Worm (Caenorhabditis elegans) whole organism, young adult: Measurements from ENCODE around the gene W02F12.4.
A peak's percentile ranks its signal among the peaks of the same experiment; 100 is the strongest.

Experiments used
- B0019.2 ChIP-seq: fragments of 200-800 bp; sonication (Bioruptor generic); conservative IDR thresholded peaks from 2 replicates; pipeline ENCODE4 v1.3.6; 2022; ENCODE audit warnings: missing genetic modification reagents, missing genetic modification characterization, missing compliant biosample characterization
- B0261.1 ChIP-seq: sonication (generic microtip); optimal IDR thresholded peaks from 2 replicates; lab custom pipeline; 2016; ENCODE audit warnings: mild to moderate bottlenecking, missing genetic modification characterization, moderate library complexity, missing compliant biosample characterization
- F22D6.2 ChIP-seq: sonication (generic microtip); optimal IDR thresholded peaks from 2 replicates; lab custom pipeline; 2016; ENCODE audit warnings: mild to moderate bottlenecking, missing genetic modification characterization, missing compliant biosample characterization
- F33H1.4 ChIP-seq: fragments of 200-800 bp; sonication (Bioruptor generic); IDR thresholded peaks from 2 replicates; pipeline ENCODE4 v1.3.6; 2022; ENCODE audit warnings: missing genetic modification reagents, missing genetic modification characterization, missing compliant biosample characterization
- F49E8.2 ChIP-seq: sonication (generic microtip); optimal IDR thresholded peaks from 3 replicates; lab custom pipeline; 2017; ENCODE audit warnings: missing genetic modification characterization, mild to moderate bottlenecking, missing compliant biosample characterization, antibody characterized with exemption, moderate library complexity; ENCODE audit not compliant: insufficient read depth
- F52B5.7 ChIP-seq: sonication (generic microtip); optimal IDR thresholded peaks from 2 replicates; lab custom pipeline; 2016; ENCODE audit warnings: mild to moderate bottlenecking, missing genetic modification characterization, missing compliant biosample characterization
- F55B11.4 ChIP-seq: sonication (generic microtip); optimal IDR thresholded peaks from 2 replicates; lab custom pipeline; 2016; ENCODE audit warnings: missing compliant biosample characterization, missing genetic modification characterization, borderline replicate concordance; ENCODE audit not compliant: insufficient read depth
- K11D2.4 ChIP-seq: fragments of 200-800 bp; sonication (Bioruptor generic); IDR thresholded peaks from 2 replicates; pipeline ENCODE4 v1.3.6; 2022; ENCODE audit warnings: missing genetic modification reagents, missing genetic modification characterization, missing compliant biosample characterization
- K12H6.12 ChIP-seq: fragments of 200-800 bp; sonication (Bioruptor generic); optimal IDR thresholded peaks from 2 replicates; lab custom pipeline; 2018; ENCODE audit warnings: mild to moderate bottlenecking, missing genetic modification characterization, missing compliant biosample characterization
- T07F8.4 ChIP-seq: sonication (generic microtip); optimal IDR thresholded peaks from 2 replicates; lab custom pipeline; 2016; ENCODE audit warnings: mild to moderate bottlenecking, missing genetic modification characterization, moderate library complexity, missing compliant biosample characterization
- Y67H2A.10 ChIP-seq: fragments of 200-800 bp; sonication (Bioruptor generic); conservative IDR thresholded peaks from 2 replicates; pipeline ENCODE4 v1.3.6; 2022; ENCODE audit warnings: missing genetic modification reagents, missing genetic modification characterization, missing compliant biosample characterization
- Y79H2A.3 ChIP-seq: fragments of 200-800 bp; sonication (Bioruptor generic); conservative IDR thresholded peaks from 2 replicates; pipeline ENCODE4 v1.3.6; 2022; ENCODE audit warnings: missing genetic modification reagents, missing genetic modification characterization, missing compliant biosample characterization
- akir-1 ChIP-seq: fragments of 200-800 bp; sonication (Bioruptor generic); optimal IDR thresholded peaks from 2 replicates; lab custom pipeline; 2018; ENCODE audit warnings: mild to moderate bottlenecking, missing genetic modification characterization, moderate library complexity, missing compliant biosample characterization
- atf-7 ChIP-seq: sonication (generic microtip); optimal IDR thresholded peaks from 2 replicates; lab custom pipeline; 2017; ENCODE audit warnings: mild to moderate bottlenecking, missing genetic modification characterization, missing compliant biosample characterization
- athp-1 ChIP-seq: sonication (generic microtip); optimal IDR thresholded peaks from 2 replicates; lab custom pipeline; 2017; ENCODE audit warnings: mild to moderate bottlenecking, missing genetic modification characterization, missing compliant biosample characterization
- attf-3 ChIP-seq: fragments of 200-800 bp; sonication (Bioruptor generic); conservative IDR thresholded peaks from 2 replicates; pipeline ENCODE4 v1.3.6; 2022; ENCODE audit warnings: missing genetic modification reagents, missing genetic modification characterization, missing compliant biosample characterization
- ceh-58 ChIP-seq: fragments of 200-800 bp; sonication (Bioruptor generic); IDR thresholded peaks from 2 replicates; pipeline ENCODE4 v1.3.6; 2022; ENCODE audit warnings: missing genetic modification characterization, missing compliant biosample characterization
- ceh-91 ChIP-seq: fragments of 200-800 bp; sonication (Bioruptor generic); IDR thresholded peaks from 2 replicates; pipeline ENCODE4 v1.3.6; 2022; ENCODE audit warnings: missing genetic modification reagents, missing genetic modification characterization, missing compliant biosample characterization
- dox-1 ChIP-seq: fragments of 200-800 bp; sonication (Bioruptor generic); IDR thresholded peaks from 2 replicates; pipeline ENCODE4 v1.3.6; 2022; ENCODE audit warnings: missing genetic modification reagents, missing genetic modification characterization, missing compliant biosample characterization
- egl-18 ChIP-seq: fragments of 200-800 bp; sonication (Bioruptor generic); IDR thresholded peaks from 2 replicates; pipeline ENCODE4 v1.3.6; 2022; ENCODE audit warnings: missing genetic modification reagents, missing genetic modification characterization, missing compliant biosample characterization
- fkh-3 ChIP-seq: sonication (generic microtip); optimal IDR thresholded peaks from 2 replicates; lab custom pipeline; 2016; ENCODE audit warnings: mild to moderate bottlenecking, missing genetic modification characterization, missing compliant biosample characterization
- hlh-12 ChIP-seq: sonication (generic microtip); optimal IDR thresholded peaks from 2 replicates; lab custom pipeline; 2016; ENCODE audit warnings: missing genetic modification characterization, missing compliant biosample characterization
- hmg-1.2 ChIP-seq: fragments of 200-800 bp; sonication (Bioruptor generic); IDR thresholded peaks from 2 replicates; pipeline ENCODE4 v1.3.6; 2022; ENCODE audit warnings: missing genetic modification reagents, missing genetic modification characterization, missing compliant biosample characterization
- lag-1 ChIP-seq: fragments of 200-800 bp; sonication (Bioruptor generic); IDR thresholded peaks from 2 replicates; pipeline ENCODE4 v1.3.6; 2022; ENCODE audit warnings: missing genetic modification reagents, missing genetic modification characterization, missing compliant biosample characterization
- let-526 ChIP-seq: fragments of 200-800 bp; sonication (Bioruptor generic); IDR thresholded peaks from 2 replicates; pipeline ENCODE4 v1.3.6; 2022; ENCODE audit warnings: missing genetic modification reagents, missing genetic modification characterization, missing compliant biosample characterization
- lin-54 ChIP-seq: fragments of 200-800 bp; sonication (Bioruptor generic); optimal IDR thresholded peaks from 2 replicates; lab custom pipeline; 2018; ENCODE audit warnings: mild to moderate bottlenecking, missing genetic modification characterization, missing compliant biosample characterization
- lsl-1 ChIP-seq: fragments of 200-800 bp; sonication (Bioruptor generic); optimal IDR thresholded peaks from 2 replicates; lab custom pipeline; 2018; ENCODE audit warnings: mild to moderate bottlenecking, missing genetic modification characterization, moderate library complexity, missing compliant biosample characterization
- madf-6 ChIP-seq: fragments of 200-800 bp; sonication (Bioruptor generic); IDR thresholded peaks from 2 replicates; pipeline ENCODE4 v1.3.6; 2022; ENCODE audit warnings: missing genetic modification reagents, missing genetic modification characterization, missing compliant biosample characterization
- madf-8 ChIP-seq: fragments of 200-800 bp; sonication (Bioruptor generic); conservative IDR thresholded peaks from 2 replicates; pipeline ENCODE4 v1.3.6; 2022; ENCODE audit warnings: missing genetic modification reagents, missing genetic modification characterization, missing compliant biosample characterization
- mes-4 ChIP-seq: sonication (generic microtip); optimal IDR thresholded peaks from 2 replicates; lab custom pipeline; 2016; ENCODE audit warnings: missing genotype, missing genetic modification characterization, missing compliant biosample characterization
- nfya-1 ChIP-seq: sonication (generic microtip); optimal IDR thresholded peaks from 2 replicates; lab custom pipeline; 2017; ENCODE audit warnings: antibody characterized with exemption, missing compliant biosample characterization, missing genetic modification characterization, borderline replicate concordance; ENCODE audit not compliant: insufficient read depth
- nfya-2 ChIP-seq: fragments of 200-800 bp; sonication (Bioruptor generic); IDR thresholded peaks from 2 replicates; pipeline ENCODE4 v1.3.6; 2022; ENCODE audit warnings: missing genetic modification reagents, missing genetic modification characterization, missing compliant biosample characterization
- nhr-80 ChIP-seq: sonication (generic microtip); optimal IDR thresholded peaks from 2 replicates; lab custom pipeline; 2016; ENCODE audit warnings: missing genetic modification characterization, missing compliant biosample characterization
- pbrm-1 ChIP-seq: fragments of 200-800 bp; sonication (Bioruptor generic); IDR thresholded peaks from 2 replicates; pipeline ENCODE4 v1.3.6; 2022; ENCODE audit warnings: missing genetic modification reagents, missing genetic modification characterization, missing compliant biosample characterization
- rcor-1 ChIP-seq: fragments of 200-800 bp; sonication (Bioruptor generic); IDR thresholded peaks from 2 replicates; pipeline ENCODE4 v1.3.6; 2022; ENCODE audit warnings: missing genetic modification reagents, missing genetic modification characterization, missing compliant biosample characterization
- repo-1 ChIP-seq: sonication (generic microtip); optimal IDR thresholded peaks from 2 replicates; lab custom pipeline; 2017; ENCODE audit warnings: mild to moderate bottlenecking, missing genetic modification characterization, missing compliant biosample characterization
- sdz-38 ChIP-seq: sonication (generic microtip); optimal IDR thresholded peaks from 2 replicates; lab custom pipeline; 2016; ENCODE audit warnings: missing genotype, missing genetic modification characterization, missing compliant biosample characterization
- snpc-1.1 ChIP-seq: sonication (generic microtip); optimal IDR thresholded peaks from 2 replicates; lab custom pipeline; 2017; ENCODE audit warnings: missing genetic modification characterization, mild to moderate bottlenecking, missing compliant biosample characterization, antibody characterized with exemption, moderate library complexity, missing genotype, missing genetic modification reagents; ENCODE audit not compliant: insufficient read depth
- snpc-4 ChIP-seq, 5 experiments: fragments of 150-350 bp in 1 of 5; sonication (generic microtip) in 4 of 5; optimal IDR thresholded peaks; 2 replicates each; lab custom pipeline; 2014 to 2018; ENCODE audit warnings: missing genetic modification characterization in 5 of 5, missing biosample characterization in 3 of 5, antibody characterized with exemption in 2 of 5, mild to moderate bottlenecking in 2 of 5, missing compliant biosample characterization in 2 of 5, missing genotype in 2 of 5, moderate library complexity in 2 of 5, missing genetic modification reagents in 1 of 5
- tbx-9 ChIP-seq: sonication (generic microtip); optimal IDR thresholded peaks from 2 replicates; lab custom pipeline; 2016; ENCODE audit warnings: borderline replicate concordance, missing genetic modification characterization, inconsistent platforms, missing compliant biosample characterization
- unc-130 ChIP-seq: sonication (generic microtip); optimal IDR thresholded peaks from 2 replicates; lab custom pipeline; 2016; ENCODE audit warnings: missing genetic modification reagents, missing genetic modification characterization, missing compliant biosample characterization
- zim-3 ChIP-seq: sonication (generic microtip); optimal IDR thresholded peaks from 2 replicates; lab custom pipeline; 2017; ENCODE audit warnings: mild to moderate bottlenecking, missing genetic modification characterization, moderate library complexity, missing compliant biosample characterization
- ztf-25 ChIP-seq: fragments of 200-800 bp; sonication (Bioruptor generic); IDR thresholded peaks from 2 replicates; pipeline ENCODE4 v1.3.6; 2022; ENCODE audit warnings: missing genetic modification reagents, missing genetic modification characterization, missing compliant biosample characterization
- ztf-3 ChIP-seq: fragments of 200-800 bp; sonication (Bioruptor generic); optimal IDR thresholded peaks from 2 replicates; lab custom pipeline; 2018; ENCODE audit warnings: mild to moderate bottlenecking, missing genetic modification characterization, missing compliant biosample characterization

The W02F12.4 gene

ce11 chrV:6691813-6692351, 14.9 kb downstream of the W02F12.4 start, which contains the start of gene mtl-1:
TSS of gene mtl-1 (minus strand) at chrV:6691863.
- no peak for TF ChIP-seq hmg-1.2
- TF ChIP-seq mes-4 (tag; lab: Kevin White, UChicago) = no peak
- peak; percentile 24 for TF ChIP-seq nhr-80 (tag; lab: Kevin White, UChicago)

ce11 chrV:6690075-6690474, 16.7 kb downstream of the W02F12.4 start:
- TF ChIP-seq snpc-4 (GFP tag; optimal IDR thresholded peaks at IDR 0.05; lab: Kevin White, UChicago) (no peak), snpc-4 (tag; optimal IDR thresholded peaks at IDR 0.05; lab: Kevin White, UChicago) (no peak), nfya-2 (GFP tag; lab: Robert Waterston, UW) (no peak), fkh-3 (tag; lab: Kevin White, UChicago) (no peak), Y67H2A.10 (GFP tag; lab: Robert Waterston, UW) (no peak), F22D6.2 (tag; lab: Kevin White, UChicago) (no peak), athp-1 (tag; lab: Kevin White, UChicago) (no peak), atf-7 (tag; lab: Kevin White, UChicago) (no peak), lin-54 (GFP tag; lab: Kevin White, UChicago) (no peak), unc-130 (no peak), akir-1 (GFP tag; lab: Kevin White, UChicago) (no peak), K11D2.4 (GFP tag; lab: Robert Waterston, UW) (no peak), nfya-1 (tag; lab: Kevin White, UChicago) (no peak), tbx-9 (no peak), madf-6 (GFP tag; lab: Robert Waterston, UW) (no peak), sdz-38 (tag; lab: Kevin White, UChicago) (no peak)

- no peak for TF ChIP-seq ztf-3
- no peak for TF ChIP-seq ceh-91 (GFP tag; lab: Robert Waterston, UW)
- no peak for TF ChIP-seq egl-18 (GFP tag; lab: Robert Waterston, UW)
- no peak for TF ChIP-seq let-526 (GFP tag; lab: Robert Waterston, UW)
- no peak for TF ChIP-seq atf-7 (tag; lab: Kevin White, UChicago)
- TF ChIP-seq madf-8 (GFP tag; lab: Robert Waterston, UW) = no peak
- TF ChIP-seq K12H6.12 (tag; lab: Kevin White, UChicago) = no peak
- TF ChIP-seq F52B5.7 (tag; lab: Kevin White, UChicago) = no peak
- no peak for TF ChIP-seq hlh-12 (tag; lab: Kevin White, UChicago)
- no peak for TF ChIP-seq pbrm-1 (GFP tag; lab: Robert Waterston, UW)
- TF ChIP-seq snpc-1.1 (tag; lab: Kevin White, UChicago) = no peak
- no peak for TF ChIP-seq zim-3
- TF ChIP-seq rcor-1 = no peak
- TF ChIP-seq dox-1 (GFP tag; lab: Robert Waterston, UW) = no peak
- TF ChIP-seq F22D6.2 (tag; lab: Kevin White, UChicago) = no peak
- TF ChIP-seq lag-1 = no peak
Measured at ce11 chrV:6688392-6688791, 18.3 kb downstream of the W02F12.4 start, which contains the start of gene K11G9.5. TSS of gene K11G9.5 (minus strand) at chrV:6688492.

ce11 chrV:6685963-6686362, 20.8 kb downstream of the W02F12.4 start:
- TF ChIP-seq repo-1 (tag; lab: Kevin White, UChicago) (no peak), F33H1.4 (GFP tag; lab: Robert Waterston, UW) (no peak), lsl-1 (GFP tag; lab: Kevin White, UChicago) (no peak), T07F8.4 (tag; lab: Kevin White, UChicago) (no peak), Y79H2A.3 (GFP tag; lab: Robert Waterston, UW) (no peak), ztf-25 (no peak), F49E8.2 (no peak), K12H6.12 (tag; lab: Kevin White, UChicago) (no peak), ceh-58 (GFP tag; lab: Robert Waterston, UW) (no peak), B0261.1 (tag; lab: Kevin White, UChicago) (no peak), attf-3 (GFP tag; lab: Robert Waterston, UW) (no peak), lin-54 (GFP tag; lab: Kevin White, UChicago) (no peak), B0019.2 (GFP tag; lab: Robert Waterston, UW) (no peak), F55B11.4 (tag; lab: Kevin White, UChicago) (no peak)
